ENCODE assay signal across 3 worm cellular contexts in the genomic region with DNA sequence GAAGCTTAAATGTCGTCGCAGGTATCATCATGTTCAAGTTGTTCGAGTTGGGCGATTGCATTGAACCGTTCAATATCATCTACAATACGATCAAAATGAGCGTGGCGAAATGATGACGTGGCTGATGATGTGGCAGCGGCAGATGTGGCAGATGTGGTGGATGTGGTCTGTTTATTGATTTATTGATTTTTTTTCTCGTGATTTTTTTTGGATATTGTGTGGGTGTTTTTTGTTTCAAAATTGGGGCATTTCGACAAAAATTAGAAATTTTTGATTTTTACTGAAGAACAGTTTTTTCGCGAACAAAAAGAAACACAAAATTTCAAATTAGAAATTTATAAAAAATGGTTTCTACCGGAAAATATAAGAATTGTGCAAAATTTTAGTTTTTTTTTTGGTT.
A peak's percentile ranks its signal among the peaks of the same experiment; 100 is the strongest.
TF ChIP-seq lines count a peak whose summit lies in the region.

No protein-coding gene starts in this region.

TF ChIP-seq in whole organism, L3 larva, 47 proteins besides CTCF, POLR2A, EP300 and RAD21:
- TF ChIP-seq ceh-28 (tag; optimal IDR thresholded peaks at IDR 0.05; lab: Kevin White, UChicago) (peak; percentile 86), elt-1 (tag; optimal IDR thresholded peaks at IDR 0.05; lab: Kevin White, UChicago) (no peak)
TF ChIP-seq in whole organism, L3 larva: peak in this region for 1.

TF ChIP-seq in whole organism, L4 larva, 104 proteins besides CTCF, POLR2A, EP300 and RAD21:
- peak; percentile 94 for TF ChIP-seq ceh-28 (tag; optimal IDR thresholded peaks at IDR 0.05; lab: Kevin White, UChicago)
- TF ChIP-seq arid-1 (GFP tag; conservative IDR thresholded peaks at IDR 0.05; lab: Robert Waterston, UW) = no peak
- TF ChIP-seq aha-1 (tag; lab: Kevin White, UChicago) = peak; percentile 42
- TF ChIP-seq hif-1 (tag; optimal IDR thresholded peaks at IDR 0.05; lab: Kevin White, UChicago) = no peak
- TF ChIP-seq zfp-2 (tag; optimal IDR thresholded peaks at IDR 0.05; lab: Kevin White, UChicago) = no peak

TF ChIP-seq in whole organism, midembryonic, 9 proteins besides CTCF, POLR2A, EP300 and RAD21:
- no peak for TF ChIP-seq ref-1 (GFP tag; conservative IDR thresholded peaks at IDR 0.05; lab: Robert Waterston, UW)
- TF ChIP-seq tab-1 (GFP tag; IDR thresholded peaks at IDR 0.05; lab: Robert Waterston, UW) = no peak
- TF ChIP-seq ztf-29 (GFP tag; IDR thresholded peaks at IDR 0.05; lab: Robert Waterston, UW) = no peak
- TF ChIP-seq med-1 (GFP tag; optimal IDR thresholded peaks at IDR 0.05; lab: Kevin White, UChicago; ENCODE audit: insufficient read depth) = no peak
- peak; percentile 70 for TF ChIP-seq T22C8.4 (GFP tag; IDR thresholded peaks at IDR 0.05; lab: Robert Waterston, UW)
- TF ChIP-seq cog-1 (tag; optimal IDR thresholded peaks at IDR 0.05; lab: Kevin White, UChicago) = no peak
- TF ChIP-seq klf-2 (GFP tag; conservative IDR thresholded peaks at IDR 0.05; lab: Robert Waterston, UW) = no peak
- no peak for TF ChIP-seq ztf-23 (GFP tag; IDR thresholded peaks at IDR 0.05; lab: Robert Waterston, UW)
